Fruit fly (Drosophila melanogaster): ENCODE data around the gene CG32640.
A peak's percentile ranks its signal among the peaks of the same experiment; 100 is the strongest.

CG32640 gene

dm6 chrX:13130175-13130822 lies 47.5 kb upstream of the CG32640 start (continued):
- TF ChIP-seq fd59A (GFP tag; optimal IDR thresholded peaks at IDR 0.05) (peak; percentile 59), Hr4 (GFP tag; optimal IDR thresholded peaks at IDR 0.05) (peak; percentile 70), CG10631 (GFP tag; optimal IDR thresholded peaks at IDR 0.05) (peak; percentile 49), CG1621 (tag; optimal IDR thresholded peaks at IDR 0.05) (peak; percentile 46), Blimp-1 (GFP tag; optimal IDR thresholded peaks at IDR 0.05) (no peak), Sox102F (GFP tag; optimal IDR thresholded peaks at IDR 0.05) (peak; percentile 43), CG16779 (tag; optimal IDR thresholded peaks at IDR 0.05) (peak; percentile 21), ss (GFP tag; optimal IDR thresholded peaks at IDR 0.05) (peak; percentile 11 to 55), fkh (GFP tag; optimal IDR thresholded peaks at IDR 0.05) (peak; percentile 34), Smox (GFP tag; optimal IDR thresholded peaks at IDR 0.05) (peak; percentile 37), Eip78C (GFP tag) (peak; percentile 94), CG4318 (GFP tag; optimal IDR thresholded peaks at IDR 0.05) (peak; percentile 51), dac (GFP tag; optimal IDR thresholded peaks at IDR 0.05) (peak; percentile 35), esn (GFP tag; optimal IDR thresholded peaks at IDR 0.05) (peak; percentile 55), OdsH (GFP tag; optimal IDR thresholded peaks at IDR 0.05) (peak; percentile 55), Sox15 (GFP tag; optimal IDR thresholded peaks at IDR 0.05) (peak; percentile 13), spab (GFP tag; optimal IDR thresholded peaks at IDR 0.05) (peak; percentile 52), CG6808 (GFP tag; optimal IDR thresholded peaks at IDR 0.05) (peak; percentile 74), svp (GFP tag) (peak; percentile 27), CG10669 (GFP tag; optimal IDR thresholded peaks at IDR 0.05) (peak; percentile 64), Lpt (GFP tag; optimal IDR thresholded peaks at IDR 0.05) (no peak)

dm6 chrX:13131063-13131773 lies 46.6 kb upstream of the CG32640 start:
- peak; percentile 99 for TF ChIP-seq Lpt (GFP tag; optimal IDR thresholded peaks at IDR 0.05)
- peak; percentile 98 for TF ChIP-seq CG10631 (GFP tag; optimal IDR thresholded peaks at IDR 0.05)
- TF ChIP-seq Gug (GFP tag; IDR thresholded peaks at IDR 0.05) = peak; percentile 99
- TF ChIP-seq acj6 (GFP tag; optimal IDR thresholded peaks at IDR 0.05) = peak; percentile 98
- peak; percentile 88 for TF ChIP-seq CG3032 (tag; optimal IDR thresholded peaks at IDR 0.05)
- peak; percentile 98 for TF ChIP-seq net (GFP tag; optimal IDR thresholded peaks at IDR 0.05)
- TF ChIP-seq CG8319 (GFP tag; optimal IDR thresholded peaks at IDR 0.05) = peak; percentile 97
- TF ChIP-seq salr (GFP tag; optimal IDR thresholded peaks at IDR 0.05) = peak; percentile 91 to 96
- TF ChIP-seq CG31627 (GFP tag; optimal IDR thresholded peaks at IDR 0.05) = peak; percentile 99
- TF ChIP-seq CG6276 (GFP tag; optimal IDR thresholded peaks at IDR 0.05) = peak; percentile 99
- peak; percentile 93 for TF ChIP-seq CG1621 (tag; optimal IDR thresholded peaks at IDR 0.05)
- peak; percentile 98 for TF ChIP-seq Smox (GFP tag; optimal IDR thresholded peaks at IDR 0.05)
- TF ChIP-seq Sox14 (GFP tag; optimal IDR thresholded peaks at IDR 0.05) = peak; percentile 99
- peak; percentile 98 for TF ChIP-seq vri (GFP tag; optimal IDR thresholded peaks at IDR 0.05)
- TF ChIP-seq Sox102F (GFP tag; optimal IDR thresholded peaks at IDR 0.05) = peak; percentile 98
- peak; percentile 94 for TF ChIP-seq Blimp-1 (GFP tag; optimal IDR thresholded peaks at IDR 0.05)
- TF ChIP-seq CG6163 (GFP tag; IDR thresholded peaks at IDR 0.05) = peak; percentile 99
- TF ChIP-seq Eip75B (GFP tag; optimal IDR thresholded peaks at IDR 0.05) = peak; percentile 97
- TF ChIP-seq Hr4 (GFP tag; optimal IDR thresholded peaks at IDR 0.05) = peak; percentile 99
- TF ChIP-seq CG10669 (GFP tag; optimal IDR thresholded peaks at IDR 0.05) = peak; percentile 90
- peak; percentile 99 for TF ChIP-seq CG3919 (GFP tag; optimal IDR thresholded peaks at IDR 0.05)
- peak; percentile 95 for TF ChIP-seq CG34406 (GFP tag; optimal IDR thresholded peaks at IDR 0.05)
- peak; percentile 95 for TF ChIP-seq Eip93F (GFP tag; optimal IDR thresholded peaks at IDR 0.05)
- TF ChIP-seq CG11762 (GFP tag; optimal IDR thresholded peaks at IDR 0.05; ENCODE audit: insufficient read depth) = peak; percentile 96
- peak; percentile 99 for TF ChIP-seq CG8119 (GFP tag; IDR thresholded peaks at IDR 0.05)
- peak; percentile 99 for TF ChIP-seq Hr39 (GFP tag; optimal IDR thresholded peaks at IDR 0.05)
- peak; percentile 99 for TF ChIP-seq Met (GFP tag; optimal IDR thresholded peaks at IDR 0.05)
- TF ChIP-seq CG6854 (GFP tag; optimal IDR thresholded peaks at IDR 0.05) = peak; percentile 97
- TF ChIP-seq eg (GFP tag; IDR thresholded peaks at IDR 0.05) = peak; percentile 100
- TF ChIP-seq dsx (GFP tag; optimal IDR thresholded peaks at IDR 0.05; ENCODE audit: poor library complexity, severe bottlenecking) = peak; percentile 86
- TF ChIP-seq svp (GFP tag) = peak; percentile 99
- peak; percentile 99 for TF ChIP-seq lz (GFP tag; optimal IDR thresholded peaks at IDR 0.05)
- TF ChIP-seq CG11294 (GFP tag; IDR thresholded peaks at IDR 0.05) = peak; percentile 99
- peak; percentile 99 for TF ChIP-seq OdsH (GFP tag; optimal IDR thresholded peaks at IDR 0.05)
- TF ChIP-seq Ets21C (GFP tag; optimal IDR thresholded peaks at IDR 0.05) = peak; percentile 98
- peak; percentile 80 to 88 for TF ChIP-seq ss (GFP tag; optimal IDR thresholded peaks at IDR 0.05)

Data from whole organism, prepupa.